Worm (Caenorhabditis elegans) whole organism, late embryonic: ENCODE data around the gene ZC477.7.

Experiments used
- nfya-1 ChIP-seq: sonication (generic microtip); optimal IDR thresholded peaks from 2 replicates; lab custom pipeline; 2017; ENCODE audit warnings: missing genetic modification characterization, mild to moderate bottlenecking, missing compliant biosample characterization, antibody characterized with exemption, moderate library complexity
- sox-2 ChIP-seq: fragments of 200-800 bp; sonication (Bioruptor generic); IDR thresholded peaks from 2 replicates; pipeline ENCODE4 v1.3.6; 2022; ENCODE audit warnings: missing genetic modification reagents, missing genetic modification characterization, missing compliant biosample characterization
- unc-86 ChIP-seq: sonication (generic microtip); optimal IDR thresholded peaks from 2 replicates; lab custom pipeline; 2016; ENCODE audit warnings: missing genetic modification characterization, missing compliant biosample characterization

- peak; percentile 56 for TF ChIP-seq nfya-1 (tag; lab: Kevin White, UChicago)
- TF ChIP-seq sox-2 (GFP tag; lab: Robert Waterston, UW): no peak
- no peak for TF ChIP-seq unc-86
These were observed 12.7 kb downstream of the ZC477.7 start, which contains the start of gene ZC477.4 for ce11 chrIV:7098509-7099065.
